Worm (Caenorhabditis elegans) whole organism, early embryonic: ENCODE measurements around the gene lrr-1.

Experiments used
- B0310.2 ChIP-seq: sonication (generic microtip); optimal IDR thresholded peaks from 2 replicates; lab custom pipeline; 2016; ENCODE audit warnings: mild to moderate bottlenecking, missing genetic modification characterization, missing compliant biosample characterization
- F13C5.2 ChIP-seq: sonication (generic microtip); optimal IDR thresholded peaks from 2 replicates; lab custom pipeline; 2017; ENCODE audit warnings: mild to moderate bottlenecking, missing genetic modification characterization, inconsistent platforms, missing compliant biosample characterization
- aly-1 ChIP-seq: sonication (generic microtip); optimal IDR thresholded peaks from 2 replicates; lab custom pipeline; 2016; ENCODE audit warnings: missing genetic modification characterization, missing compliant biosample characterization
- ama-1 ChIP-seq: fragments of 150-350 bp; optimal IDR thresholded peaks from 2 replicates; lab custom pipeline; 2014
- ceh-13 ChIP-seq: fragments of 200-800 bp; sonication (Bioruptor generic); optimal IDR thresholded peaks from 2 replicates; lab custom pipeline; 2018; ENCODE audit warnings: mild to moderate bottlenecking, missing genetic modification characterization, missing compliant biosample characterization
- ceh-36 ChIP-seq: sonication (generic microtip); optimal IDR thresholded peaks from 2 replicates; lab custom pipeline; 2016; ENCODE audit warnings: missing genetic modification characterization, inconsistent platforms, missing compliant biosample characterization
- ets-7 ChIP-seq: sonication (generic microtip); optimal IDR thresholded peaks from 2 replicates; lab custom pipeline; 2016; ENCODE audit warnings: missing genotype, missing genetic modification characterization, missing compliant biosample characterization
- flt-1 ChIP-seq: fragments of 200-800 bp; sonication (Bioruptor generic); IDR thresholded peaks from 2 replicates; pipeline ENCODE4 v1.3.6; 2022; ENCODE audit warnings: missing genetic modification characterization, missing compliant biosample characterization
- hmbx-1 ChIP-seq: sonication (generic microtip); optimal IDR thresholded peaks from 2 replicates; lab custom pipeline; 2016; ENCODE audit warnings: mild to moderate bottlenecking, missing genetic modification characterization, missing compliant biosample characterization
- hmg-4 ChIP-seq: fragments of 200-800 bp; sonication (Bioruptor generic); optimal IDR thresholded peaks from 2 replicates; lab custom pipeline; 2018; ENCODE audit warnings: mild to moderate bottlenecking, missing genetic modification characterization, missing compliant biosample characterization
- hnd-1 ChIP-seq: sonication (generic microtip); optimal IDR thresholded peaks from 2 replicates; lab custom pipeline; 2016; ENCODE audit warnings: missing genetic modification characterization, missing compliant biosample characterization
- pes-1 ChIP-seq: fragments of 200-800 bp; sonication (Bioruptor generic); IDR thresholded peaks from 2 replicates; pipeline ENCODE4 v1.3.6; 2022; ENCODE audit warnings: missing genetic modification reagents, missing genetic modification characterization, missing compliant biosample characterization
- scrt-1 ChIP-seq: fragments of 200-800 bp; sonication (Bioruptor generic); IDR thresholded peaks from 2 replicates; pipeline ENCODE4 v1.3.6; 2022; ENCODE audit warnings: missing genetic modification characterization, missing compliant biosample characterization
- sea-1 ChIP-seq: fragments of 200-800 bp; sonication (Bioruptor generic); conservative IDR thresholded peaks from 2 replicates; pipeline ENCODE4 v1.3.6; 2022; ENCODE audit warnings: missing genetic modification characterization, missing compliant biosample characterization
- tbx-11 ChIP-seq: fragments of 200-800 bp; sonication (Bioruptor generic); IDR thresholded peaks from 2 replicates; pipeline ENCODE4 v1.3.6; 2022; ENCODE audit warnings: missing genetic modification characterization, missing compliant biosample characterization
- tbx-37 ChIP-seq: fragments of 200-800 bp; sonication (Bioruptor generic); conservative IDR thresholded peaks from 2 replicates; pipeline ENCODE4 v1.3.6; 2022; ENCODE audit warnings: missing genetic modification reagents, missing genetic modification characterization, missing compliant biosample characterization
- tra-4 ChIP-seq: sonication (generic microtip); optimal IDR thresholded peaks from 2 replicates; lab custom pipeline; 2017; ENCODE audit warnings: missing genetic modification characterization, missing compliant biosample characterization

The lrr-1 gene

ce11 chrII:5016144-5016543 lies 20.1 kb downstream of the lrr-1 start:
- TF ChIP-seq ets-7 (tag; lab: Kevin White, UChicago) = no peak
- TF ChIP-seq B0310.2 (tag; lab: Kevin White, UChicago) = no peak
- no peak for TF ChIP-seq ceh-36 (tag; lab: Kevin White, UChicago)
- TF ChIP-seq hmg-4 = no peak
- TF ChIP-seq F13C5.2 (tag; lab: Kevin White, UChicago) = no peak
- no peak for TF ChIP-seq pes-1 (GFP tag; lab: Robert Waterston, UW)
- no peak for TF ChIP-seq ama-1
- no peak for TF ChIP-seq scrt-1 (GFP tag; lab: Robert Waterston, UW)
- no peak for TF ChIP-seq hmbx-1 (tag; lab: Kevin White, UChicago)
- no peak for TF ChIP-seq tbx-11 (GFP tag; lab: Robert Waterston, UW)
- no peak for TF ChIP-seq hnd-1 (tag; lab: Kevin White, UChicago)
- no peak for TF ChIP-seq flt-1 (GFP tag; lab: Robert Waterston, UW)

ce11 chrII:5014399-5014798 lies 21.8 kb downstream of the lrr-1 start, which contains the start of gene F59A6.2:
Gene F59A6.2 (plus strand): TSS chrII:5014699.
- TF ChIP-seq tbx-11 (GFP tag; lab: Robert Waterston, UW) (no peak), aly-1 (tag; lab: Kevin White, UChicago) (no peak), sea-1 (GFP tag; lab: Robert Waterston, UW) (no peak), tbx-37 (GFP tag; lab: Robert Waterston, UW) (no peak), hmbx-1 (tag; lab: Kevin White, UChicago) (no peak), hmg-4 (no peak), hnd-1 (tag; lab: Kevin White, UChicago) (no peak), pes-1 (GFP tag; lab: Robert Waterston, UW) (no peak), flt-1 (GFP tag; lab: Robert Waterston, UW) (no peak), ama-1 (no peak), ets-7 (tag; lab: Kevin White, UChicago) (no peak), ceh-36 (tag; lab: Kevin White, UChicago) (no peak)

- TF ChIP-seq scrt-1 (GFP tag; lab: Robert Waterston, UW) (no peak), hmbx-1 (tag; lab: Kevin White, UChicago) (no peak), tbx-11 (GFP tag; lab: Robert Waterston, UW) (no peak), F13C5.2 (tag; lab: Kevin White, UChicago) (no peak), hnd-1 (tag; lab: Kevin White, UChicago) (no peak), sea-1 (GFP tag; lab: Robert Waterston, UW) (no peak), hmg-4 (no peak), ceh-36 (tag; lab: Kevin White, UChicago) (no peak), pes-1 (GFP tag; lab: Robert Waterston, UW) (no peak), ama-1 (no peak), ceh-13 (GFP tag; lab: Kevin White, UChicago) (no peak), tra-4 (no peak), ets-7 (tag; lab: Kevin White, UChicago) (no peak), tbx-37 (GFP tag; lab: Robert Waterston, UW) (no peak)
These were observed 24.3 kb downstream of the lrr-1 start, which contains the start of gene F59A6.12 for ce11 chrII:5011978-5012377. Gene F59A6.12 (minus strand): TSS chrII:5012078.

ce11 chrII:5008033-5008432 lies 28.2 kb downstream of the lrr-1 start, which contains the start of gene F59A6.3:
Gene F59A6.3 (plus strand): TSS chrII:5008333.
- TF ChIP-seq B0310.2 (tag; lab: Kevin White, UChicago) (no peak), flt-1 (GFP tag; lab: Robert Waterston, UW) (no peak), F13C5.2 (tag; lab: Kevin White, UChicago) (no peak), tbx-11 (GFP tag; lab: Robert Waterston, UW) (no peak), tra-4 (no peak), ceh-36 (tag; lab: Kevin White, UChicago) (no peak), aly-1 (tag; lab: Kevin White, UChicago) (no peak), pes-1 (GFP tag; lab: Robert Waterston, UW) (no peak), ets-7 (tag; lab: Kevin White, UChicago) (no peak), ceh-13 (GFP tag; lab: Kevin White, UChicago) (no peak), hnd-1 (tag; lab: Kevin White, UChicago) (no peak), ama-1 (no peak), tbx-37 (GFP tag; lab: Robert Waterston, UW) (no peak), hmg-4 (no peak)

ce11 chrII:5004781-5005180 lies 31.5 kb downstream of the lrr-1 start, which contains the start of gene F59A6.4:
Gene F59A6.4 (plus strand): TSS chrII:5005081.
- TF ChIP-seq scrt-1 (GFP tag; lab: Robert Waterston, UW) = no peak
- no peak for TF ChIP-seq F13C5.2 (tag; lab: Kevin White, UChicago)
- no peak for TF ChIP-seq pes-1 (GFP tag; lab: Robert Waterston, UW)
- no peak for TF ChIP-seq hmbx-1 (tag; lab: Kevin White, UChicago)
- no peak for TF ChIP-seq aly-1 (tag; lab: Kevin White, UChicago)
- TF ChIP-seq tbx-11 (GFP tag; lab: Robert Waterston, UW) = no peak
- no peak for TF ChIP-seq flt-1 (GFP tag; lab: Robert Waterston, UW)
- no peak for TF ChIP-seq tra-4
- TF ChIP-seq ama-1 = no peak

ce11 chrII:5003660-5004059 lies 32.6 kb downstream of the lrr-1 start, which contains the start of gene F59A6.10:
Gene F59A6.10 (plus strand): TSS chrII:5003960.
- TF ChIP-seq flt-1 (GFP tag; lab: Robert Waterston, UW) = no peak
- no peak for TF ChIP-seq ama-1
- TF ChIP-seq pes-1 (GFP tag; lab: Robert Waterston, UW) = no peak
- no peak for TF ChIP-seq ets-7 (tag; lab: Kevin White, UChicago)
- TF ChIP-seq scrt-1 (GFP tag; lab: Robert Waterston, UW) = no peak
- TF ChIP-seq tbx-11 (GFP tag; lab: Robert Waterston, UW) = no peak
- TF ChIP-seq hnd-1 (tag; lab: Kevin White, UChicago) = no peak
- TF ChIP-seq hmbx-1 (tag; lab: Kevin White, UChicago) = no peak
- TF ChIP-seq F13C5.2 (tag; lab: Kevin White, UChicago) = no peak
- TF ChIP-seq ceh-36 (tag; lab: Kevin White, UChicago) = no peak
- TF ChIP-seq sea-1 (GFP tag; lab: Robert Waterston, UW) = no peak
- TF ChIP-seq B0310.2 (tag; lab: Kevin White, UChicago) = no peak

- TF ChIP-seq scrt-1 (GFP tag; lab: Robert Waterston, UW) (no peak), ceh-36 (tag; lab: Kevin White, UChicago) (no peak), tbx-11 (GFP tag; lab: Robert Waterston, UW) (no peak), hmbx-1 (tag; lab: Kevin White, UChicago) (no peak), aly-1 (tag; lab: Kevin White, UChicago) (no peak)
These were observed 34.4 kb downstream of the lrr-1 start for ce11 chrII:5001866-5002265.
